Fruit fly (Drosophila melanogaster) Kc167 (cell line): ENCODE measurements around the gene Pex3.

Experiments
- Myc ChIP-seq: fragments of >200 bp; optimal IDR thresholded peaks from 2 replicates; lab custom pipeline; 2017; ENCODE audit warnings: missing external identifiers
- Sin3A ChIP-seq: fragments of >200 bp; optimal IDR thresholded peaks from 2 replicates; lab custom pipeline; 2018; ENCODE audit warnings: missing external identifiers
- h ChIP-seq: fragments of >200 bp; optimal IDR thresholded peaks from 3 replicates; lab custom pipeline; 2018; ENCODE audit warnings: missing external identifiers
- insv ChIP-seq: fragments of >200 bp; optimal IDR thresholded peaks from 3 replicates; lab custom pipeline; 2018; ENCODE audit warnings: missing external identifiers
- psq ChIP-seq: fragments of >200 bp; optimal IDR thresholded peaks from 2 replicates; lab custom pipeline; 2017; ENCODE audit warnings: missing external identifiers
- ttk ChIP-seq: sonication (Bioruptor generic); optimal IDR thresholded peaks from 2 replicates; lab custom pipeline; 2017; ENCODE audit warnings: missing external identifiers

DNA sequence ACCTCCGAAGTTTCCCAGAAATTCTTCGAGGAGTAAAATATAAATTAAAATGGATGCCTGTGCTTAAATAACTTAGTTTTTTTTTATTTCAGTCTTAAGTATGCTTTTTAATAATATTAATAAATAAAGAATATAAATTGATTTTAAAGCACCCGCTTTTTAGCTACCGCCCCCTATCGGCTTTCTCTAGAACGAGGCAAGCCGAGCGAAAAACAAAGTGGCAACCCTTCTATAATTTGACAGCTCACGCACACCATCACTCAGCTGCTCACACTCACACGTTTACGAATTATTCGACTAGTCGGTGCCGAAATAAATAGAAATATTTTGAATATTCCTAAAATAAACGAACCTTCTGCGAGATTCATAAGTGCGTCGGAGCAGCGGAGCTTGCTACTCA is 17.4 kb downstream of the Pex3 start, which contains the start of gene CG6878:
- no peak for TF ChIP-seq ttk
- no peak for TF ChIP-seq insv
- TF ChIP-seq Sin3A (lab: Kevin White, UChicago), result no peak
- no peak for TF ChIP-seq h (lab: Kevin White, UChicago)
- TF ChIP-seq psq (lab: Kevin White, UChicago), result no peak
- no peak for TF ChIP-seq Myc (lab: Kevin White, UChicago)
